4 worm cellular contexts compared by ENCODE assay signal in genomic region chrIII:8300860-8301396, ce11.
A peak's percentile ranks its signal among the peaks of the same experiment; 100 is the strongest.
TF ChIP-seq lines count a peak whose summit lies in the region.

No protein-coding gene starts in this region.

TF ChIP-seq in whole organism, L1 larva, 84 proteins besides CTCF, POLR2A, EP300 and RAD21:
- TF ChIP-seq dsc-1 (tag; optimal IDR thresholded peaks at IDR 0.05; lab: Kevin White, UChicago): peak; percentile 63
- no peak for TF ChIP-seq ceh-90 (tag; optimal IDR thresholded peaks at IDR 0.05; lab: Kevin White, UChicago)
TF ChIP-seq in whole organism, L1 larva: peak in this region for 1.

TF ChIP-seq in whole organism, late embryonic, 69 proteins besides CTCF, POLR2A, EP300 and RAD21:
- TF ChIP-seq ceh-34 (tag; optimal IDR thresholded peaks at IDR 0.05; lab: Kevin White, UChicago) (peak; percentile 82), ceh-24 (tag; optimal IDR thresholded peaks at IDR 0.05; lab: Kevin White, UChicago) (no peak), hlh-8 (tag; optimal IDR thresholded peaks at IDR 0.05; lab: Kevin White, UChicago) (peak; percentile 3), unc-42 (tag; optimal IDR thresholded peaks at IDR 0.05; lab: Kevin White, UChicago) (peak; percentile 22)

TF ChIP-seq in whole organism, midembryonic, 9 proteins besides CTCF, POLR2A, EP300 and RAD21:
- TF ChIP-seq flt-1 (GFP tag; IDR thresholded peaks at IDR 0.05; lab: Robert Waterston, UW): 0 out of 2 replicates have a peak, but pooled peaks have one; percentile 15
- no peak for TF ChIP-seq med-1 (GFP tag; optimal IDR thresholded peaks at IDR 0.05; lab: Kevin White, UChicago; ENCODE audit: insufficient read depth)
- TF ChIP-seq ztf-23 (GFP tag; IDR thresholded peaks at IDR 0.05; lab: Robert Waterston, UW): no peak
TF ChIP-seq in whole organism, midembryonic: peak in this region for 1.

TF ChIP-seq in whole organism, mixed stage, embryonic, 35 proteins besides CTCF, POLR2A, EP300 and RAD21:
- TF ChIP-seq sptf-1 (tag; optimal IDR thresholded peaks at IDR 0.05; lab: Kevin White, UChicago): no peak
- no peak for TF ChIP-seq nhr-237 (tag; optimal IDR thresholded peaks at IDR 0.05; lab: Kevin White, UChicago)
- no peak for TF ChIP-seq sem-2 (GFP tag; optimal IDR thresholded peaks at IDR 0.05; lab: Kevin White, UChicago)
- TF ChIP-seq mab-5 (tag; optimal IDR thresholded peaks at IDR 0.05; lab: Kevin White, UChicago): no peak
- no peak for TF ChIP-seq ham-2 (GFP tag; optimal IDR thresholded peaks at IDR 0.05; lab: Kevin White, UChicago)
- TF ChIP-seq ceh-83 (GFP tag; optimal IDR thresholded peaks at IDR 0.05; lab: Kevin White, UChicago): peak; percentile 65
- TF ChIP-seq unc-62 (GFP tag; optimal IDR thresholded peaks at IDR 0.05; lab: Kevin White, UChicago): no peak
- peak; percentile 27 for TF ChIP-seq pha-4 (tag; optimal IDR thresholded peaks at IDR 0.05; lab: Kevin White, UChicago)
- TF ChIP-seq unc-39 (tag; optimal IDR thresholded peaks at IDR 0.05; lab: Kevin White, UChicago): no peak
- TF ChIP-seq M03D4.4 (tag; optimal IDR thresholded peaks at IDR 0.05; lab: Kevin White, UChicago): no peak
- no peak for TF ChIP-seq mep-1 (tag; optimal IDR thresholded peaks at IDR 0.05; lab: Kevin White, UChicago)
- TF ChIP-seq ces-1 (GFP tag; optimal IDR thresholded peaks at IDR 0.05; lab: Kevin White, UChicago): peak; percentile 54
- no peak for TF ChIP-seq zip-8 (tag; optimal IDR thresholded peaks at IDR 0.05; lab: Kevin White, UChicago)
- TF ChIP-seq ceh-43 (GFP tag; optimal IDR thresholded peaks at IDR 0.05; lab: Kevin White, UChicago): no peak
- no peak for TF ChIP-seq nhr-28 (tag; optimal IDR thresholded peaks at IDR 0.05; lab: Kevin White, UChicago)
- peak; percentile 15 for TF ChIP-seq mls-2 (tag; optimal IDR thresholded peaks at IDR 0.05; lab: Kevin White, UChicago)
- no peak for TF ChIP-seq blmp-1 (tag; optimal IDR thresholded peaks at IDR 0.05; lab: Kevin White, UChicago)
- no peak for TF ChIP-seq unc-120 (tag; optimal IDR thresholded peaks at IDR 0.05; lab: Kevin White, UChicago; ENCODE audit: poor library complexity, severe bottlenecking)
- TF ChIP-seq flh-1 (GFP tag; optimal IDR thresholded peaks at IDR 0.05; lab: Kevin White, UChicago): no peak
- no peak for TF ChIP-seq elt-3 (tag; optimal IDR thresholded peaks at IDR 0.05; lab: Kevin White, UChicago)
- peak; percentile 8 for TF ChIP-seq cnd-1 (tag; optimal IDR thresholded peaks at IDR 0.05; lab: Kevin White, UChicago)
- no peak for TF ChIP-seq lin-13 (tag; optimal IDR thresholded peaks at IDR 0.05; lab: Kevin White, UChicago)
- TF ChIP-seq bed-3 (GFP tag; optimal IDR thresholded peaks at IDR 0.05; lab: Kevin White, UChicago): no peak
- TF ChIP-seq hlh-1 (tag; optimal IDR thresholded peaks at IDR 0.05; lab: Kevin White, UChicago): no peak
- TF ChIP-seq elt-1 (tag; optimal IDR thresholded peaks at IDR 0.05; lab: Kevin White, UChicago; ENCODE audit: borderline replicate concordance, insufficient read depth): no peak
- no peak for TF ChIP-seq snpc-4 (tag; optimal IDR thresholded peaks at IDR 0.05; lab: Kevin White, UChicago)
- no peak for TF ChIP-seq lsy-2 (tag; optimal IDR thresholded peaks at IDR 0.05; lab: Kevin White, UChicago)
- TF ChIP-seq ceh-39 (tag; optimal IDR thresholded peaks at IDR 0.05; lab: Kevin White, UChicago): no peak
